Fruit fly (Drosophila melanogaster): Measurements from ENCODE around the gene Dpck.

DNA sequence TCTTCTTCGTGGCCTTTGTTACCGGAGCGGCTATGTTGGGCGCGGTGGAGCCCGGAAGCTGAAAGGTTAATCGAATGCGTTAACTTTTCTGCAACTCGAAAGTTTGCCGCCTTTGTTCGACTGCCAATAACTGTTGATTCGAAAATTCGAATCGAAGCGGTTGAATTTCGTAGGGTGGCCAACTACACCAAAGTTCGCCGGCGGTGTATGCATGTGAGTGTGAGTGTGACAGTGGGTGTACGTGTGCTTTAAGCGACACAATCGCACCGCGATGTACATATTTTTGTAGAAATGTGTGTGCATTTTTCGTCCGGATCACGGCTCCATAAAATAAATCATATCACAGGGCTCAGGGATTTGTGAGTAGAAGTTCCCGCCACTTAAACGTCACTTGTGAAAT, 3.5 kb downstream of the Dpck start:
- TF ChIP-seq EcR (GFP tag; optimal IDR thresholded peaks at IDR 0.05) (no peak), psq (optimal IDR thresholded peaks at IDR 0.05) (no peak), CG8478 (optimal IDR thresholded peaks at IDR 0.05) (no peak), pan (optimal IDR thresholded peaks at IDR 0.05) (no peak), usp (GFP tag; optimal IDR thresholded peaks at IDR 0.05) (no peak)

Measured in whole organism.